Fruit fly (Drosophila melanogaster) whole organism, embryonic: ENCODE measurements around the gene tbrd-1.

Experiments used
- Ada2b ChIP-seq: fragments of 200-800 bp; sonication (Bioruptor generic); IDR thresholded peaks from 2 replicates; pipeline ENCODE4 v1.3.6; 2022; ENCODE audit warnings: missing biosample characterization, missing genetic modification characterization
- Asciz ChIP-seq: fragments of 200-800 bp; sonication (Bioruptor generic); optimal IDR thresholded peaks from 2 replicates; lab custom pipeline; 2017; ENCODE audit warnings: missing biosample characterization, mild to moderate bottlenecking, missing genetic modification characterization, missing genetic modification reagents
- CG10654 ChIP-seq: fragments of 200-800 bp; sonication (Bioruptor generic); optimal IDR thresholded peaks from 2 replicates; lab custom pipeline; 2016; ENCODE audit warnings: missing biosample characterization, missing genetic modification characterization
- CG10959 ChIP-seq: fragments of 200-800 bp; sonication (Bioruptor generic); IDR thresholded peaks from 2 replicates; pipeline ENCODE4 v1.3.6; 2022; ENCODE audit warnings: missing biosample characterization, missing genetic modification characterization
- CG11504 ChIP-seq: fragments of 200-800 bp; sonication (Bioruptor generic); optimal IDR thresholded peaks from 3 replicates; lab custom pipeline; 2019; ENCODE audit warnings: missing biosample characterization, mild to moderate bottlenecking, missing genetic modification characterization, moderate library complexity
- CG14860 ChIP-seq: fragments of 200-800 bp; sonication (Bioruptor generic); IDR thresholded peaks from 3 replicates; pipeline ENCODE4 v1.3.6; 2022; ENCODE audit warnings: missing biosample characterization, missing genetic modification characterization; ENCODE audit not compliant: partially characterized antibody
- CG14965 ChIP-seq: fragments of 200-800 bp; sonication (Bioruptor generic); optimal IDR thresholded peaks from 2 replicates; lab custom pipeline; 2016; ENCODE audit warnings: missing biosample characterization, missing genetic modification characterization, borderline replicate concordance
- CG15696 ChIP-seq: fragments of 200-800 bp; sonication (Bioruptor generic); optimal IDR thresholded peaks from 2 replicates; lab custom pipeline; 2019; ENCODE audit warnings: missing biosample characterization, mild to moderate bottlenecking, missing genetic modification characterization, moderate library complexity
- CG1602 ChIP-seq: fragments of 200-800 bp; sonication (Bioruptor generic); optimal IDR thresholded peaks from 3 replicates; lab custom pipeline; 2016; ENCODE audit warnings: missing biosample characterization, missing genetic modification characterization
- CG32772 ChIP-seq: fragments of 200-800 bp; sonication (Bioruptor generic); IDR thresholded peaks from 2 replicates; pipeline ENCODE4 v1.3.6; 2022; ENCODE audit warnings: missing biosample characterization, missing genetic modification characterization
- CG3407 ChIP-seq: fragments of 200-800 bp; sonication (Bioruptor generic); optimal IDR thresholded peaks from 2 replicates; lab custom pipeline; 2018; ENCODE audit warnings: missing biosample characterization, mild to moderate bottlenecking, missing genetic modification characterization
- CG34376 ChIP-seq: fragments of 200-800 bp; sonication (Bioruptor generic); optimal IDR thresholded peaks from 2 replicates; lab custom pipeline; 2018; ENCODE audit warnings: missing biosample characterization, mild to moderate bottlenecking, missing genetic modification characterization
- CG4360 ChIP-seq: fragments of 200-800 bp; sonication (Bioruptor generic); IDR thresholded peaks from 2 replicates; pipeline ENCODE4 v1.3.6; 2022; ENCODE audit warnings: missing biosample characterization, missing genetic modification characterization
- CG4424 ChIP-seq: fragments of 200-800 bp; sonication (Bioruptor generic); optimal IDR thresholded peaks from 3 replicates; lab custom pipeline; 2016; ENCODE audit warnings: missing biosample characterization, missing genetic modification characterization
- CG6654 ChIP-seq: fragments of 200-800 bp; sonication (Bioruptor generic); optimal IDR thresholded peaks from 2 replicates; lab custom pipeline; 2017; ENCODE audit warnings: missing biosample characterization, mild to moderate bottlenecking, missing genetic modification characterization
- CG6689 ChIP-seq: fragments of 200-800 bp; sonication (Bioruptor generic); IDR thresholded peaks from 2 replicates; pipeline ENCODE4 v1.3.6; 2022; ENCODE audit warnings: missing biosample characterization, missing genetic modification characterization
- CG7271 ChIP-seq: fragments of 200-800 bp; sonication (Bioruptor generic); optimal IDR thresholded peaks from 2 replicates; lab custom pipeline; 2018; ENCODE audit warnings: missing biosample characterization, mild to moderate bottlenecking, missing genetic modification characterization, moderate library complexity
- CG7357 ChIP-seq: fragments of 200-800 bp; sonication (Bioruptor generic); IDR thresholded peaks from 3 replicates; pipeline ENCODE4 v1.3.6; 2022; ENCODE audit warnings: missing biosample characterization, missing genetic modification characterization
- CG7786 ChIP-seq: fragments of 200-800 bp; sonication (Bioruptor generic); optimal IDR thresholded peaks from 2 replicates; lab custom pipeline; 2016; ENCODE audit warnings: missing biosample characterization, missing genetic modification characterization
- CG7963 ChIP-seq: fragments of 200-800 bp; sonication (Bioruptor generic); IDR thresholded peaks from 3 replicates; pipeline ENCODE4 v1.3.6; 2022; ENCODE audit warnings: missing biosample characterization, missing genetic modification characterization; ENCODE audit not compliant: partially characterized antibody
- CG7987 ChIP-seq: fragments of 200-800 bp; sonication (Bioruptor generic); optimal IDR thresholded peaks from 2 replicates; lab custom pipeline; 2018; ENCODE audit warnings: missing biosample characterization, mild to moderate bottlenecking, missing genetic modification characterization, moderate library complexity
- Dll ChIP-seq: fragments of 200-800 bp; sonication (Bioruptor generic); IDR thresholded peaks from 4 replicates; pipeline ENCODE4 v1.3.6; 2022; ENCODE audit warnings: missing biosample characterization, missing genetic modification characterization; ENCODE audit not compliant: partially characterized antibody
- Elba2 ChIP-seq: fragments of 200-800 bp; sonication (Bioruptor generic); optimal IDR thresholded peaks from 3 replicates; lab custom pipeline; 2016; ENCODE audit warnings: missing biosample characterization, missing genetic modification characterization
- Ets97D ChIP-seq: fragments of 200-800 bp; sonication (Bioruptor generic); optimal IDR thresholded peaks from 3 replicates; lab custom pipeline; 2016; ENCODE audit warnings: missing biosample characterization, missing genetic modification characterization
- Hr39 ChIP-seq: fragments of >200 bp; optimal IDR thresholded peaks from 2 replicates; lab custom pipeline; 2017
- Hr51 ChIP-seq, 2 experiments: fragments of 200-800 bp; sonication (Bioruptor generic); optimal IDR thresholded peaks; 2 replicates in 1 of 2; 3 replicates in 1 of 2; lab custom pipeline; 2016 to 2018; ENCODE audit warnings: missing biosample characterization in 2 of 2, missing genetic modification characterization in 2 of 2, mild to moderate bottlenecking in 1 of 2, moderate library complexity in 1 of 2
- MTF-1 ChIP-seq: fragments of 200-800 bp; sonication (Bioruptor generic); optimal IDR thresholded peaks from 2 replicates; lab custom pipeline; 2018; ENCODE audit warnings: missing biosample characterization, mild to moderate bottlenecking, missing genetic modification characterization, borderline replicate concordance
- Mes4 ChIP-seq: fragments of 200-800 bp; sonication (Bioruptor generic); optimal IDR thresholded peaks from 2 replicates; lab custom pipeline; 2016; ENCODE audit warnings: missing biosample characterization, missing genetic modification characterization
- Side ChIP-seq: fragments of 200-800 bp; sonication (Bioruptor generic); optimal IDR thresholded peaks from 2 replicates; lab custom pipeline; 2016; ENCODE audit warnings: missing biosample characterization, missing genetic modification characterization
- Six4 ChIP-seq: fragments of 200-800 bp; sonication (Bioruptor generic); optimal IDR thresholded peaks from 2 replicates; lab custom pipeline; 2016; ENCODE audit warnings: missing biosample characterization, missing genetic modification characterization
- ara ChIP-seq: fragments of 200-800 bp; sonication (Bioruptor generic); IDR thresholded peaks from 2 replicates; pipeline ENCODE4 v1.3.6; 2022; ENCODE audit warnings: missing biosample characterization, missing genetic modification characterization
- caup ChIP-seq: fragments of 200-800 bp; sonication (Bioruptor generic); optimal IDR thresholded peaks from 3 replicates; lab custom pipeline; 2017; ENCODE audit warnings: missing biosample characterization, mild to moderate bottlenecking, missing genetic modification characterization, moderate library complexity; ENCODE audit not compliant: severe bottlenecking
- esg ChIP-seq: fragments of 200-800 bp; sonication (Bioruptor generic); conservative IDR thresholded peaks from 2 replicates; pipeline ENCODE4 v1.3.6; 2022; ENCODE audit warnings: missing biosample characterization, missing genetic modification characterization
- fd3F ChIP-seq: fragments of 200-800 bp; sonication (Bioruptor generic); optimal IDR thresholded peaks from 2 replicates; lab custom pipeline; 2018; ENCODE audit warnings: missing biosample characterization, mild to moderate bottlenecking, missing genetic modification characterization, moderate library complexity
- gro ChIP-seq: fragments of 200-800 bp; sonication (Bioruptor generic); optimal IDR thresholded peaks from 2 replicates; lab custom pipeline; 2016; ENCODE audit warnings: missing biosample characterization, missing genetic modification characterization
- gsb ChIP-seq: fragments of 200-800 bp; sonication (Bioruptor generic); IDR thresholded peaks from 2 replicates; pipeline ENCODE4 v1.3.6; 2022; ENCODE audit warnings: missing biosample characterization, missing genetic modification characterization
- hbn ChIP-seq: fragments of 200-800 bp; sonication (Bioruptor generic); IDR thresholded peaks from 2 replicates; pipeline ENCODE4 v1.3.6; 2022; ENCODE audit warnings: missing biosample characterization, missing genetic modification characterization; ENCODE audit not compliant: partially characterized antibody
- hth ChIP-seq: fragments of >200 bp; optimal IDR thresholded peaks from 2 replicates; lab custom pipeline; 2017; ENCODE audit warnings: inconsistent platforms
- inv ChIP-seq: fragments of 200-800 bp; sonication (Bioruptor generic); IDR thresholded peaks from 2 replicates; pipeline ENCODE4 v1.3.6; 2022; ENCODE audit warnings: missing biosample characterization, missing genetic modification characterization; ENCODE audit not compliant: partially characterized antibody
- phol ChIP-seq: fragments of 200-800 bp; sonication (Bioruptor generic); optimal IDR thresholded peaks from 3 replicates; lab custom pipeline; 2018; ENCODE audit warnings: missing biosample characterization, mild to moderate bottlenecking, missing genetic modification characterization, moderate library complexity
- pros ChIP-seq: fragments of 200-800 bp; sonication (Bioruptor generic); optimal IDR thresholded peaks from 3 replicates; lab custom pipeline; 2019; ENCODE audit warnings: missing biosample characterization, mild to moderate bottlenecking, missing genetic modification characterization, moderate library complexity
- ranshi ChIP-seq: fragments of 200-800 bp; sonication (Bioruptor generic); IDR thresholded peaks from 2 replicates; pipeline ENCODE4 v1.3.6; 2022; ENCODE audit warnings: missing biosample characterization, missing genetic modification characterization
- run ChIP-seq: fragments of 200-800 bp; sonication (Bioruptor generic); optimal IDR thresholded peaks from 3 replicates; lab custom pipeline; 2018; ENCODE audit warnings: missing biosample characterization, mild to moderate bottlenecking, missing genetic modification characterization
- shn ChIP-seq: fragments of 200-800 bp; sonication (Bioruptor generic); optimal IDR thresholded peaks from 3 replicates; lab custom pipeline; 2016; ENCODE audit warnings: missing biosample characterization, missing genetic modification characterization
- tin ChIP-seq: fragments of 200-800 bp; sonication (Bioruptor generic); optimal IDR thresholded peaks from 3 replicates; lab custom pipeline; 2016; ENCODE audit warnings: missing biosample characterization, missing genetic modification characterization
- tx ChIP-seq: fragments of 200-800 bp; sonication (Bioruptor generic); optimal IDR thresholded peaks from 2 replicates; lab custom pipeline; 2016; ENCODE audit warnings: missing biosample characterization, missing genetic modification characterization
- unc-4 ChIP-seq: fragments of 200-800 bp; sonication (Bioruptor generic); IDR thresholded peaks from 2 replicates; pipeline ENCODE4 v1.3.6; 2022; ENCODE audit warnings: missing biosample characterization, missing genetic modification characterization; ENCODE audit not compliant: partially characterized antibody
- usp ChIP-seq: fragments of >200 bp; optimal IDR thresholded peaks from 2 replicates; lab custom pipeline; 2017; ENCODE audit warnings: missing biosample characterization, missing genetic modification characterization
- wek ChIP-seq: fragments of 200-800 bp; sonication (Bioruptor generic); optimal IDR thresholded peaks from 3 replicates; lab custom pipeline; 2018; ENCODE audit warnings: missing biosample characterization, mild to moderate bottlenecking, missing genetic modification characterization, moderate library complexity

The tbrd-1 gene

DNA sequence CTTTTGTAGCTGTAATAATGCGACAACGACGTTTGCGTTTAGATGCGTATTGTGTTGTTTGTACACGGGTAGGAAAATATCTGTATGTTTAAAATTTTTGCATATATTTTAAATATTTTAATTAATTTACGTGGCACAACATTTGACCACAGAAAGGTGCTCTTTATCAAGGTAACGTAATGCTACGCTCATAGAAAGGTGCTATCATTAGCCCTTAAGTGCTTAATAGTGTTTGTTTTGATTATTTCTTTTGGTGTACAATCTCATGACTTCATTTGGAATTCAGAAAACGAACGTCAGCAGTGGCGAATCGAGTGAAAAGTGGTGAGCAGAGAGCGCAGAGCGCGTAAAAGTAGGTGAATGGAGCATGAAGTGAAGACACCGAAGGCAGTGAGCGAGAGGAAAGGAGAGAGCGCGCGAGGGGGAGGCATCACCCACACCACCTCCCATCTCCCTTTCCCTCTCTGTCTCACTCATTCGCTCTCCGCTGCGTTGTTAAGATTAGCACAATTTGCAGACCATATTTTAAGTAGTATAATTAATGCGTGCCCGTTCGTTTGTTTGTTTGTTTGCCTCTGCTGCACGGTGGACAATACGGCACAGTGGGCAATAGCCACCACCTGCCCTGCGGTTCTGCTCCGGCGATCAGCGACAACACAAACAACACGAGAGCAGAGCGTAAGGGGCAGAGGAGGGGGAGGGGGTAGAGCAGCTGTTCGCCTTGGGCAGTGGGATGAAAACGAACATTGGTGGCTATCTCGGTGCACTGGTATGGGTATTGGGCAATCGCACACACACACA is 28.5 kb upstream of the tbrd-1 start (continued):
- TF ChIP-seq tin (GFP tag; lab: Kevin White, UChicago): no peak
- TF ChIP-seq CG15696 (tag; lab: Kevin White, UChicago): no peak
- no peak for TF ChIP-seq CG14965 (GFP tag; lab: Kevin White, UChicago)
- no peak for TF ChIP-seq CG7963
- TF ChIP-seq run (tag; lab: Kevin White, UChicago): no peak
- no peak for TF ChIP-seq CG1602 (GFP tag; lab: Kevin White, UChicago)
- peak; percentile 59 for TF ChIP-seq CG11504
- peak; percentile 10 for TF ChIP-seq Six4 (GFP tag; lab: Kevin White, UChicago)
- no peak for TF ChIP-seq wek (GFP tag; lab: Kevin White, UChicago)
- peak; percentile 19 for TF ChIP-seq Asciz (GFP tag; lab: Kevin White, UChicago)
- 0 out of 2 replicates have a peak, but pooled peaks have one; percentile 51 for TF ChIP-seq ara (GFP tag; lab: Robert Waterston, UW)
- TF ChIP-seq CG34376: peak; percentile 32
- no peak for TF ChIP-seq CG4424 (GFP tag; lab: Kevin White, UChicago)
- TF ChIP-seq CG14860 (GFP tag; lab: Robert Waterston, UW): no peak
- peak; percentile 21; the same call in 1 of the 2 replicates for TF ChIP-seq hbn (GFP tag; lab: Robert Waterston, UW)
- TF ChIP-seq CG32772 (GFP tag; lab: Robert Waterston, UW): 0 out of 2 replicates have a peak, but pooled peaks have one; percentile 7
- TF ChIP-seq CG3407 (GFP tag; lab: Kevin White, UChicago): peak; percentile 21
- no peak for TF ChIP-seq CG6654
- TF ChIP-seq Side (GFP tag; lab: Kevin White, UChicago): peak; percentile 38
- TF ChIP-seq CG7987: peak; percentile 83
- TF ChIP-seq pros (GFP tag; lab: Kevin White, UChicago): peak; percentile 87
- no peak for TF ChIP-seq gro (GFP tag; lab: Kevin White, UChicago)
- TF ChIP-seq Ada2b (GFP tag; lab: Robert Waterston, UW): peak; percentile 46
- TF ChIP-seq CG7357 (GFP tag; lab: Robert Waterston, UW): no peak
- TF ChIP-seq CG6689 (GFP tag; lab: Robert Waterston, UW): peak; percentile 81
- no peak for TF ChIP-seq CG7786 (GFP tag; lab: Kevin White, UChicago)
- TF ChIP-seq CG4360 (GFP tag; lab: Robert Waterston, UW): no peak
- TF ChIP-seq Ets97D: no peak
- TF ChIP-seq ranshi: peak; percentile 62; the same call in 1 of the 2 replicates
- peak; percentile 26 for TF ChIP-seq MTF-1 (GFP tag; lab: Kevin White, UChicago)
- TF ChIP-seq inv (GFP tag; lab: Robert Waterston, UW): no peak; the same call in 1 of the 2 replicates
- no peak for TF ChIP-seq gsb (GFP tag; lab: Robert Waterston, UW)
- TF ChIP-seq phol (tag; lab: Kevin White, UChicago): peak; percentile 48
- TF ChIP-seq esg (GFP tag; lab: Robert Waterston, UW): peak; percentile 21; the same call in 1 of the 2 replicates
- TF ChIP-seq shn (GFP tag; lab: Kevin White, UChicago): peak; percentile 2
- TF ChIP-seq usp: no peak
- TF ChIP-seq CG7271 (tag; lab: Kevin White, UChicago): no peak
- TF ChIP-seq fd3F: peak; percentile 59
- TF ChIP-seq tx: no peak
- TF ChIP-seq Hr39: no peak
- no peak for TF ChIP-seq Elba2 (GFP tag; lab: Kevin White, UChicago)
- TF ChIP-seq CG10959 (GFP tag; lab: Robert Waterston, UW): no peak
- TF ChIP-seq unc-4 (GFP tag; lab: Robert Waterston, UW): no peak
- TF ChIP-seq Mes4 (GFP tag; lab: Kevin White, UChicago): no peak
- peak in 1 of 2 experiments; percentile 59 for TF ChIP-seq Hr51 (GFP tag; optimal IDR thresholded peaks at IDR 0.05; lab: Kevin White, UChicago)
- TF ChIP-seq Dll (GFP tag; lab: Robert Waterston, UW): no peak
- TF ChIP-seq hth: no peak
- TF ChIP-seq CG10654 (GFP tag; lab: Kevin White, UChicago): no peak
- no peak for TF ChIP-seq caup (GFP tag; lab: Kevin White, UChicago)
